Fruit fly (Drosophila melanogaster): ENCODE measurements around the gene ttm2.

ttm2 gene

dm6 chr3L:292146-292776, 17.3 kb downstream of the ttm2 start (continued):
- no peak for TF ChIP-seq CG16815 (GFP tag; optimal IDR thresholded peaks at IDR 0.05)
- TF ChIP-seq Max (GFP tag; optimal IDR thresholded peaks at IDR 0.05), result peak; percentile 9
- TF ChIP-seq dan (GFP tag; IDR thresholded peaks at IDR 0.05), result no peak
- TF ChIP-seq tio (GFP tag; optimal IDR thresholded peaks at IDR 0.05), result no peak
- TF ChIP-seq CG10979 (tag; optimal IDR thresholded peaks at IDR 0.05), result no peak
- TF ChIP-seq knrl (GFP tag; IDR thresholded peaks at IDR 0.05; ENCODE audit: partially characterized antibody), result peak; percentile 42; the same call in 2 of the 3 replicates
- 0 out of 3 replicates have a peak, but pooled peaks have one; percentile 6 for TF ChIP-seq H15 (GFP tag; IDR thresholded peaks at IDR 0.05)
- no peak for TF ChIP-seq Fer3 (tag; optimal IDR thresholded peaks at IDR 0.05)
- peak; percentile 62 for TF ChIP-seq Sin3A (optimal IDR thresholded peaks at IDR 0.05)
- peak; percentile 59 for TF ChIP-seq Elba2 (GFP tag; optimal IDR thresholded peaks at IDR 0.05)
- peak; percentile 38 for TF ChIP-seq CG7987 (GFP tag; optimal IDR thresholded peaks at IDR 0.05)
- TF ChIP-seq Dip3 (GFP tag; optimal IDR thresholded peaks at IDR 0.05), result peak; percentile 28
- TF ChIP-seq CG10462 (GFP tag; optimal IDR thresholded peaks at IDR 0.05), result no peak
- TF ChIP-seq her (GFP tag; optimal IDR thresholded peaks at IDR 0.05), result peak; percentile 63
- TF ChIP-seq Atf-2 (GFP tag; optimal IDR thresholded peaks at IDR 0.05), result no peak
- peak; percentile 47 for TF ChIP-seq jumu (GFP tag; optimal IDR thresholded peaks at IDR 0.05)
- TF ChIP-seq CG17568 (GFP tag; optimal IDR thresholded peaks at IDR 0.05), result no peak
- TF ChIP-seq BtbVII (GFP tag; optimal IDR thresholded peaks at IDR 0.05), result no peak

DNA sequence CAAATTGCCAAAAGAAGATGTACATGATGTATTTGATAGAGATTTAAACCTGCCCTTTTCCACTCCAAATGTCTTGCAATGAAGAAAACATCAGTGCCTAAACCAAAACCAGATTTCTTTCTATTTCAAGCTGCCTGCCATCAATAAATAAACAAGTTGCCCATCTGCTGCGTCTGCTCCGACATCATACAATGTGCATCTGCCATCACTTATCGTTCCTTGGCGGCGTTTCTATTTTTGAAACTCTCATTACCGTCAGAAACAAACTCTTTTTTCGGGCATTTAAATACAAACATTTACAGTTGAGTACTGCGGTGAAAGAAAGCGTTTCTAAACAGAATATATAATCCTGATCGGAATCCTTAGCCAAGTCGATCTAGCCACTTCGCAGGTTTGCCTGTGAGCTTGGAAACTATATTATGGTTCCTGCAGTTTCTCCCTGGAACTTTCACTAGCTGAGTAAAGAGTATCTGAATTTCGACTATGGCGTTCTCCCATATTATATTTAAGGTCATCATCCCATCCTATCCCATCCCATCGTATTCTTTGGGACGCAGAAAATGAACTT, 20.0 kb downstream of the ttm2 start:
- TF ChIP-seq sim (GFP tag; IDR thresholded peaks at IDR 0.05), result no peak
- no peak for TF ChIP-seq danr (GFP tag; IDR thresholded peaks at IDR 0.05)
- TF ChIP-seq Spps (tag; optimal IDR thresholded peaks at IDR 0.05), result peak; percentile 37
- TF ChIP-seq CG6689 (GFP tag; IDR thresholded peaks at IDR 0.05), result no peak
- no peak for TF ChIP-seq CG42726 (GFP tag; IDR thresholded peaks at IDR 0.05; ENCODE audit: partially characterized antibody)
- peak; percentile 21 for TF ChIP-seq dmrt99B (tag; optimal IDR thresholded peaks at IDR 0.05)
- no peak for TF ChIP-seq CTCF (GFP tag; optimal IDR thresholded peaks at IDR 0.05)
- TF ChIP-seq Pdp1 (GFP tag; optimal IDR thresholded peaks at IDR 0.05), result peak in 1 of 2 experiments; percentile 31
- TF ChIP-seq Fer1 (GFP tag; optimal IDR thresholded peaks at IDR 0.05), result no peak
- peak; percentile 23 for TF ChIP-seq CG10209 (GFP tag; optimal IDR thresholded peaks at IDR 0.05)
- TF ChIP-seq CG13424 (tag; optimal IDR thresholded peaks at IDR 0.05), result peak; percentile 28
- no peak for TF ChIP-seq CkIIα-i1 (GFP tag; IDR thresholded peaks at IDR 0.05)
- TF ChIP-seq Asciz (GFP tag; optimal IDR thresholded peaks at IDR 0.05), result peak; percentile 18
- TF ChIP-seq CG6175 (GFP tag; IDR thresholded peaks at IDR 0.05), result no peak
- no peak for TF ChIP-seq CG12769 (tag; optimal IDR thresholded peaks at IDR 0.05)
- TF ChIP-seq Rx (GFP tag; IDR thresholded peaks at IDR 0.05), result no peak
- peak; percentile 42 for TF ChIP-seq tin (GFP tag; optimal IDR thresholded peaks at IDR 0.05)
- no peak for TF ChIP-seq CG14050 (GFP tag; IDR thresholded peaks at IDR 0.05)
- no peak for TF ChIP-seq CG10565 (GFP tag; optimal IDR thresholded peaks at IDR 0.05)
- TF ChIP-seq CG2678 (tag; optimal IDR thresholded peaks at IDR 0.05), result peak; percentile 47
- peak in 1 of 2 experiments; percentile 70 for TF ChIP-seq bsh (GFP tag; optimal IDR thresholded peaks at IDR 0.05)
- TF ChIP-seq phol (tag; optimal IDR thresholded peaks at IDR 0.05), result peak; percentile 62
- TF ChIP-seq CG5245 (GFP tag; optimal IDR thresholded peaks at IDR 0.05), result peak; percentile 22
- peak; percentile 31; the same call in 1 of the 3 replicates for TF ChIP-seq Optix (GFP tag; IDR thresholded peaks at IDR 0.05)
- peak; percentile 21 for TF ChIP-seq CG6254 (GFP tag; optimal IDR thresholded peaks at IDR 0.05)
- TF ChIP-seq ems (GFP tag; optimal IDR thresholded peaks at IDR 0.05), result no peak
- no peak for TF ChIP-seq Opbp (GFP tag; IDR thresholded peaks at IDR 0.05; ENCODE audit: partially characterized antibody)
- peak; percentile 6 for TF ChIP-seq ac (GFP tag; optimal IDR thresholded peaks at IDR 0.05)
- TF ChIP-seq CG17568 (GFP tag; optimal IDR thresholded peaks at IDR 0.05), result no peak
- no peak for TF ChIP-seq hkb (optimal IDR thresholded peaks at IDR 0.05)
- TF ChIP-seq hkb (GFP tag; IDR thresholded peaks at IDR 0.05), result no peak
- peak; percentile 15; the same call in 1 of the 2 replicates for TF ChIP-seq chm (GFP tag; IDR thresholded peaks at IDR 0.05)
- TF ChIP-seq CG4360 (GFP tag; IDR thresholded peaks at IDR 0.05), result no peak
